Worm (Caenorhabditis elegans): ENCODE results near the gene C03B1.3.

Gene C03B1.3

ce11 chrX:6371192-6372116 lies 5.6 kb downstream of the C03B1.3 start (continued):
- no peak for TF ChIP-seq Y79H2A.3 (GFP tag; conservative IDR thresholded peaks at IDR 0.05)
- no peak; the same call in 1 of the 2 replicates for TF ChIP-seq Y56A3A.18 (GFP tag; IDR thresholded peaks at IDR 0.05)
- TF ChIP-seq unc-130 (GFP tag; optimal IDR thresholded peaks at IDR 0.05), result no peak
- TF ChIP-seq snpc-4 (GFP tag; optimal IDR thresholded peaks at IDR 0.05), result peak; percentile 48
- TF ChIP-seq snpc-4 (tag; optimal IDR thresholded peaks at IDR 0.05), result peak in 3 of 4 experiments; percentile 7 to 71 (median 49)
- no peak; the same call in 1 of the 2 replicates for TF ChIP-seq dox-1 (GFP tag; IDR thresholded peaks at IDR 0.05)
- TF ChIP-seq ztf-22 (GFP tag; optimal IDR thresholded peaks at IDR 0.05), result peak; percentile 32
- TF ChIP-seq hlh-12 (tag; optimal IDR thresholded peaks at IDR 0.05), result peak; percentile 41
- TF ChIP-seq lin-35 (GFP tag; optimal IDR thresholded peaks at IDR 0.05), result no peak
- TF ChIP-seq tbp1 (GFP tag; optimal IDR thresholded peaks at IDR 0.05), result peak; percentile 97
- peak; percentile 89; the same call in 1 of the 2 replicates for TF ChIP-seq lin-26 (GFP tag; IDR thresholded peaks at IDR 0.05)
- no peak for TF ChIP-seq hmg-20 (GFP tag; IDR thresholded peaks at IDR 0.05)
- no peak for TF ChIP-seq unc-62 (GFP tag; optimal IDR thresholded peaks at IDR 0.05)
- peak; percentile 97 for TF ChIP-seq B0261.1 (tag; optimal IDR thresholded peaks at IDR 0.05)
- TF ChIP-seq lir-1 (GFP tag; conservative IDR thresholded peaks at IDR 0.05), result peak; percentile 35
- no peak for TF ChIP-seq ceh-91 (GFP tag; IDR thresholded peaks at IDR 0.05)
- TF ChIP-seq lin-54 (GFP tag; optimal IDR thresholded peaks at IDR 0.05), result no peak
- TF ChIP-seq zfh-2 (GFP tag; conservative IDR thresholded peaks at IDR 0.05), result no peak
- peak; percentile 85 for TF ChIP-seq snpc-1.3 (tag; optimal IDR thresholded peaks at IDR 0.05; ENCODE audit: insufficient read depth)
- peak; percentile 62 for TF ChIP-seq B0035.1 (tag; optimal IDR thresholded peaks at IDR 0.05)
- TF ChIP-seq nfya-1 (tag; optimal IDR thresholded peaks at IDR 0.05; ENCODE audit: borderline replicate concordance, insufficient read depth), result no peak
- no peak for TF ChIP-seq Y67H2A.10 (GFP tag; conservative IDR thresholded peaks at IDR 0.05)
- no peak for TF ChIP-seq C17E4.6 (GFP tag; IDR thresholded peaks at IDR 0.05)
- TF ChIP-seq bed-1 (GFP tag; IDR thresholded peaks at IDR 0.05), result no peak
- TF ChIP-seq ceh-27 (GFP tag; optimal IDR thresholded peaks at IDR 0.05), result peak; percentile 47
- TF ChIP-seq snpc-1.1 (tag; optimal IDR thresholded peaks at IDR 0.05; ENCODE audit: insufficient read depth), result peak; percentile 5
- TF ChIP-seq C06A6.2 (GFP tag; conservative IDR thresholded peaks at IDR 0.05), result no peak
- TF ChIP-seq bed-2 (GFP tag; IDR thresholded peaks at IDR 0.05), result no peak
- TF ChIP-seq ztf-18 (tag; optimal IDR thresholded peaks at IDR 0.05), result peak; percentile 62
- TF ChIP-seq efl-1 (GFP tag; optimal IDR thresholded peaks at IDR 0.05), result no peak
- no peak for TF ChIP-seq F22D6.2 (tag; optimal IDR thresholded peaks at IDR 0.05)
- TF ChIP-seq rcor-1 (GFP tag; IDR thresholded peaks at IDR 0.05), result peak; percentile 53
- TF ChIP-seq madf-6 (GFP tag; IDR thresholded peaks at IDR 0.05), result no peak
- TF ChIP-seq let-526 (GFP tag; IDR thresholded peaks at IDR 0.05), result peak; percentile 53; the same call in 1 of the 2 replicates
- TF ChIP-seq nhr-27 (tag; optimal IDR thresholded peaks at IDR 0.05), result no peak
- TF ChIP-seq dpff-1 (tag; optimal IDR thresholded peaks at IDR 0.05), result no peak
- TF ChIP-seq pha-4 (tag; optimal IDR thresholded peaks at IDR 0.05), result no peak
- TF ChIP-seq rpc-1 (optimal IDR thresholded peaks at IDR 0.05), result peak; percentile 89
- peak; percentile 95 for TF ChIP-seq rpc-1 (tag; optimal IDR thresholded peaks at IDR 0.05)
- TF ChIP-seq F52B5.7 (tag; optimal IDR thresholded peaks at IDR 0.05), result no peak
- peak; percentile 26 for TF ChIP-seq F10E7.11 (tag; optimal IDR thresholded peaks at IDR 0.05)
- no peak for TF ChIP-seq F49E8.2 (tag; optimal IDR thresholded peaks at IDR 0.05; ENCODE audit: insufficient read depth)
- peak; percentile 85 for TF ChIP-seq pbrm-1 (GFP tag; IDR thresholded peaks at IDR 0.05)
- no peak for TF ChIP-seq dpl-1 (GFP tag; optimal IDR thresholded peaks at IDR 0.05)
- TF ChIP-seq tlf-1 (GFP tag; optimal IDR thresholded peaks at IDR 0.05), result no peak
- TF ChIP-seq him-1 (tag; optimal IDR thresholded peaks at IDR 0.05), result peak; percentile 93
- TF ChIP-seq atf-7 (tag; optimal IDR thresholded peaks at IDR 0.05), result peak; percentile 10
